Fruit fly (Drosophila melanogaster) whole organism: Measurements from ENCODE around the gene CG31871.

ENCODE experiments used
- CG8478 ChIP-seq: fragments of >200 bp; optimal IDR thresholded peaks from 2 replicates; lab custom pipeline; 2018; ENCODE audit warnings: inconsistent platforms
- Dll ChIP-seq: fragments of >200 bp; optimal IDR thresholded peaks from 2 replicates; lab custom pipeline; 2017
- EcR ChIP-seq, 2 experiments: fragments of >200 bp; optimal IDR thresholded peaks; 2 replicates each; lab custom pipeline; 2017; ENCODE audit warnings: missing biosample characterization in 2 of 2, missing genetic modification characterization in 2 of 2, missing genetic modification reagents in 2 of 2
- pan ChIP-seq: fragments of >200 bp; optimal IDR thresholded peaks from 2 replicates; lab custom pipeline; 2017
- psq ChIP-seq: fragments of >200 bp; optimal IDR thresholded peaks from 2 replicates; lab custom pipeline; 2017
- usp ChIP-seq: fragments of >200 bp; optimal IDR thresholded peaks from 2 replicates; lab custom pipeline; 2017; ENCODE audit warnings: missing biosample characterization, missing genetic modification characterization, mixed read lengths

Gene CG31871

dm6 chr2L:10694053-10694618 lies 32.3 kb downstream of the CG31871 start, which contains the start of gene CG17108:
Gene CG17108, minus strand, starts transcription at chr2L:10694103.
- TF ChIP-seq psq (lab: Kevin White, UChicago) (no peak), Dll (no peak)

- TF ChIP-seq CG8478 (lab: Kevin White, UChicago) (no peak), usp (GFP tag; lab: Kevin White, UChicago) (no peak), EcR (GFP tag; optimal IDR thresholded peaks at IDR 0.05; lab: Kevin White, UChicago) (no peak), pan (lab: Kevin White, UChicago) (no peak), Dll (no peak), psq (lab: Kevin White, UChicago) (no peak)
Observed at dm6 chr2L:10697992-10698391, 36.1 kb downstream of the CG31871 start, which contains the start of gene CG7300. Gene CG7300, minus strand, starts transcription at chr2L:10698043.

- TF ChIP-seq EcR (GFP tag; optimal IDR thresholded peaks at IDR 0.05; lab: Kevin White, UChicago) (no peak), pan (lab: Kevin White, UChicago) (no peak), psq (lab: Kevin White, UChicago) (no peak), CG8478 (lab: Kevin White, UChicago) (no peak), Dll (no peak), usp (GFP tag; lab: Kevin White, UChicago) (no peak)
Observed at dm6 chr2L:10701499-10702062, 39.7 kb downstream of the CG31871 start, which contains the start of gene Lip1. Gene Lip1, minus strand, starts transcription at chr2L:10701544.

dm6 chr2L:10703281-10703680 lies 41.4 kb downstream of the CG31871 start, which contains the start of gene CG6415:
Gene CG6415, plus strand, starts transcription at chr2L:10703621.
- TF ChIP-seq usp (GFP tag; lab: Kevin White, UChicago) (no peak), pan (lab: Kevin White, UChicago) (no peak), CG8478 (lab: Kevin White, UChicago) (no peak), psq (lab: Kevin White, UChicago) (no peak), Dll (no peak), EcR (GFP tag; optimal IDR thresholded peaks at IDR 0.05; lab: Kevin White, UChicago) (no peak)

- TF ChIP-seq Dll, result no peak
- TF ChIP-seq usp (GFP tag; lab: Kevin White, UChicago), result no peak
- no peak for TF ChIP-seq EcR (GFP tag; optimal IDR thresholded peaks at IDR 0.05; lab: Kevin White, UChicago)
- TF ChIP-seq psq (lab: Kevin White, UChicago), result no peak
- TF ChIP-seq CG8478 (lab: Kevin White, UChicago), result no peak
- TF ChIP-seq pan (lab: Kevin White, UChicago), result no peak
Observed at dm6 chr2L:10704425-10704824, 42.5 kb downstream of the CG31871 start.

dm6 chr2L:10706267-10706666 lies 44.4 kb downstream of the CG31871 start:
- TF ChIP-seq pan (lab: Kevin White, UChicago) (no peak), CG8478 (lab: Kevin White, UChicago) (no peak), EcR (GFP tag; optimal IDR thresholded peaks at IDR 0.05; lab: Kevin White, UChicago) (no peak), usp (GFP tag; lab: Kevin White, UChicago) (no peak), psq (lab: Kevin White, UChicago) (no peak), Dll (no peak)

dm6 chr2L:10708089-10708488 lies 46.2 kb downstream of the CG31871 start:
- TF ChIP-seq psq (lab: Kevin White, UChicago), result no peak
- TF ChIP-seq usp (GFP tag; lab: Kevin White, UChicago), result no peak
- TF ChIP-seq CG8478 (lab: Kevin White, UChicago), result no peak
- no peak for TF ChIP-seq EcR (GFP tag; optimal IDR thresholded peaks at IDR 0.05; lab: Kevin White, UChicago)
- no peak for TF ChIP-seq Dll
- TF ChIP-seq pan (lab: Kevin White, UChicago), result no peak

- no peak for TF ChIP-seq EcR (GFP tag; optimal IDR thresholded peaks at IDR 0.05; lab: Kevin White, UChicago)
- TF ChIP-seq CG8478 (lab: Kevin White, UChicago), result no peak
- no peak for TF ChIP-seq pan (lab: Kevin White, UChicago)
- TF ChIP-seq psq (lab: Kevin White, UChicago), result no peak
- no peak for TF ChIP-seq Dll
- no peak for TF ChIP-seq usp (GFP tag; lab: Kevin White, UChicago)
Observed at dm6 chr2L:10709353-10709752, 47.5 kb downstream of the CG31871 start, which contains the start of gene Lip2. Gene Lip2, minus strand, starts transcription at chr2L:10709453.

dm6 chr2L:10711221-10711620 lies 49.3 kb downstream of the CG31871 start:
- TF ChIP-seq usp (GFP tag; lab: Kevin White, UChicago) (no peak), psq (lab: Kevin White, UChicago) (no peak), CG8478 (lab: Kevin White, UChicago) (no peak), Dll (no peak), EcR (GFP tag; optimal IDR thresholded peaks at IDR 0.05; lab: Kevin White, UChicago) (no peak), pan (lab: Kevin White, UChicago) (no peak)
